Worm (Caenorhabditis elegans) whole organism, L3 larva: Measurements from ENCODE around the gene R11A8.1.

ENCODE experiments used
- R02D3.7 ChIP-seq: fragments of 150-350 bp; optimal IDR thresholded peaks from 2 replicates; lab custom pipeline; 2014; ENCODE audit warnings: missing biosample characterization, missing genetic modification characterization
- ZK546.5 ChIP-seq: sonication (generic microtip); optimal IDR thresholded peaks from 2 replicates; lab custom pipeline; 2017; ENCODE audit warnings: missing biosample characterization, missing genetic modification characterization
- ceh-16 ChIP-seq: sonication (generic microtip); optimal IDR thresholded peaks from 2 replicates; lab custom pipeline; 2017; ENCODE audit warnings: missing biosample characterization, missing genetic modification characterization
- ceh-28 ChIP-seq: fragments of 150-350 bp; optimal IDR thresholded peaks from 2 replicates; lab custom pipeline; 2014; ENCODE audit warnings: missing biosample characterization, missing genetic modification reagents, missing genetic modification characterization
- ceh-9 ChIP-seq: sonication (generic microtip); optimal IDR thresholded peaks from 2 replicates; lab custom pipeline; 2018; ENCODE audit warnings: missing biosample characterization, missing genetic modification characterization
- daf-12 ChIP-seq: fragments of 150-350 bp; optimal IDR thresholded peaks from 2 replicates; lab custom pipeline; 2014; ENCODE audit warnings: missing biosample characterization, missing genetic modification reagents, missing genetic modification characterization
- egl-27 ChIP-seq: sonication (generic microtip); optimal IDR thresholded peaks from 4 replicates; lab custom pipeline; 2017; ENCODE audit warnings: missing biosample characterization, missing genetic modification reagents, missing genetic modification characterization
- egl-5 ChIP-seq: fragments of 150-350 bp; optimal IDR thresholded peaks from 2 replicates; lab custom pipeline; 2017; ENCODE audit warnings: missing biosample characterization, missing genetic modification reagents, missing genetic modification characterization, inconsistent platforms
- elt-1 ChIP-seq: fragments of 150-350 bp; optimal IDR thresholded peaks from 2 replicates; lab custom pipeline; 2014; ENCODE audit warnings: missing biosample characterization, missing genetic modification characterization
- elt-2 ChIP-seq: sonication (generic microtip); optimal IDR thresholded peaks from 2 replicates; lab custom pipeline; 2016; ENCODE audit warnings: missing genetic modification reagents, mild to moderate bottlenecking, missing genetic modification characterization, missing compliant biosample characterization
- elt-3 ChIP-seq, 3 experiments: fragments of 150-350 bp in 1 of 3; sonication (generic microtip) in 2 of 3; optimal IDR thresholded peaks; 2 replicates in 2 of 3; 4 replicates in 1 of 3; lab custom pipeline; 2014 to 2017; ENCODE audit warnings: missing biosample characterization in 3 of 3, missing genetic modification characterization in 3 of 3
- eor-1 ChIP-seq, 2 experiments: fragments of 150-350 bp; optimal IDR thresholded peaks; 2 replicates each; lab custom pipeline; 2014 to 2018; ENCODE audit warnings: missing biosample characterization in 2 of 2, missing genetic modification characterization in 2 of 2
- fkh-10 ChIP-seq: sonication (generic microtip); optimal IDR thresholded peaks from 2 replicates; lab custom pipeline; 2017; ENCODE audit warnings: missing biosample characterization, missing genetic modification reagents, missing genetic modification characterization
- fkh-2 ChIP-seq: fragments of 150-350 bp; optimal IDR thresholded peaks from 2 replicates; lab custom pipeline; 2014; ENCODE audit warnings: missing biosample characterization, missing genetic modification reagents, missing genetic modification characterization
- fos-1 ChIP-seq: fragments of 150-350 bp; optimal IDR thresholded peaks from 2 replicates; lab custom pipeline; 2014; ENCODE audit warnings: missing biosample characterization, missing genetic modification characterization
- hmg-11 ChIP-seq: sonication (generic microtip); optimal IDR thresholded peaks from 2 replicates; lab custom pipeline; 2016; ENCODE audit warnings: missing genetic modification characterization, missing compliant biosample characterization
- jun-1 ChIP-seq: fragments of 150-350 bp; optimal IDR thresholded peaks from 2 replicates; lab custom pipeline; 2014; ENCODE audit warnings: missing biosample characterization, missing genetic modification reagents, missing genetic modification characterization
- mdl-1 ChIP-seq: fragments of 150-350 bp; optimal IDR thresholded peaks from 2 replicates; lab custom pipeline; 2014; ENCODE audit warnings: missing biosample characterization, missing genetic modification characterization
- mml-1 ChIP-seq: fragments of 150-350 bp; sonication (generic microtip); optimal IDR thresholded peaks from 3 replicates; lab custom pipeline; 2014; ENCODE audit warnings: missing biosample characterization, missing genetic modification characterization
- nfya-1 ChIP-seq: sonication (generic microtip); optimal IDR thresholded peaks from 2 replicates; lab custom pipeline; 2017; ENCODE audit warnings: missing genetic modification characterization, mild to moderate bottlenecking, missing compliant biosample characterization, antibody characterized with exemption, moderate library complexity; ENCODE audit not compliant: insufficient read depth
- nhr-11 ChIP-seq: fragments of 150-350 bp; optimal IDR thresholded peaks from 2 replicates; lab custom pipeline; 2014; ENCODE audit warnings: missing biosample characterization, missing genetic modification characterization
- nhr-12 ChIP-seq: fragments of 150-350 bp; optimal IDR thresholded peaks from 2 replicates; lab custom pipeline; 2014; ENCODE audit warnings: missing biosample characterization, missing genetic modification characterization
- nhr-23 ChIP-seq: fragments of 150-350 bp; optimal IDR thresholded peaks from 2 replicates; lab custom pipeline; 2014; ENCODE audit warnings: missing biosample characterization, missing genetic modification reagents, missing genetic modification characterization
- nhr-25 ChIP-seq: sonication (generic microtip); optimal IDR thresholded peaks from 2 replicates; lab custom pipeline; 2017; ENCODE audit warnings: missing biosample characterization, missing genetic modification characterization
- nhr-28 ChIP-seq: fragments of 150-350 bp; optimal IDR thresholded peaks from 2 replicates; lab custom pipeline; 2014; ENCODE audit warnings: missing biosample characterization, missing genetic modification characterization
- nhr-67 ChIP-seq: fragments of 150-350 bp; optimal IDR thresholded peaks from 2 replicates; lab custom pipeline; 2014; ENCODE audit warnings: missing biosample characterization, missing genetic modification characterization
- nhr-76 ChIP-seq: fragments of 150-350 bp; sonication (generic microtip); optimal IDR thresholded peaks from 5 replicates; lab custom pipeline; 2014; ENCODE audit warnings: missing biosample characterization, missing genetic modification characterization
- nhr-77 ChIP-seq: fragments of 150-350 bp; optimal IDR thresholded peaks from 2 replicates; lab custom pipeline; 2014; ENCODE audit warnings: missing biosample characterization, missing genetic modification characterization
- pha-4 ChIP-seq: fragments of 150-350 bp; optimal IDR thresholded peaks from 2 replicates; lab custom pipeline; 2014; ENCODE audit warnings: missing biosample characterization, missing genetic modification reagents, missing genetic modification characterization
- pqm-1 ChIP-seq: fragments of 150-350 bp; optimal IDR thresholded peaks from 2 replicates; lab custom pipeline; 2017; ENCODE audit warnings: missing biosample characterization, missing genetic modification characterization, inconsistent platforms
- sea-2 ChIP-seq: fragments of 150-350 bp; sonication (generic microtip); optimal IDR thresholded peaks from 4 replicates; lab custom pipeline; 2014; ENCODE audit warnings: missing biosample characterization, missing genetic modification reagents, missing genetic modification characterization
- skn-1 ChIP-seq: fragments of 150-350 bp; optimal IDR thresholded peaks from 2 replicates; lab custom pipeline; 2014; ENCODE audit warnings: missing biosample characterization, missing genetic modification characterization
- snpc-4 ChIP-seq: fragments of 150-350 bp; optimal IDR thresholded peaks from 2 replicates; lab custom pipeline; 2014; ENCODE audit warnings: missing biosample characterization, missing genetic modification characterization
- unc-62 ChIP-seq: fragments of 150-350 bp; sonication (generic microtip); optimal IDR thresholded peaks from 4 replicates; lab custom pipeline; 2014; ENCODE audit warnings: missing biosample characterization, missing genetic modification reagents, missing genetic modification characterization
- ztf-4 ChIP-seq: fragments of 150-350 bp; optimal IDR thresholded peaks from 2 replicates; lab custom pipeline; 2014; ENCODE audit warnings: missing biosample characterization, missing genetic modification characterization

The R11A8.1 gene

ce11 chrIV:10341618-10342360 is 15.2 kb downstream of the R11A8.1 start (continued):
- no peak for TF ChIP-seq ceh-16 (tag; lab: Kevin White, UChicago)
- no peak for TF ChIP-seq daf-12 (tag; lab: Kevin White, UChicago)
- no peak for TF ChIP-seq nhr-12 (tag; lab: Kevin White, UChicago)
- no peak for TF ChIP-seq nhr-11 (tag; lab: Kevin White, UChicago)
- TF ChIP-seq nhr-28 (tag; lab: Kevin White, UChicago): no peak
- TF ChIP-seq ztf-4 (tag; lab: Kevin White, UChicago): no peak
- no peak for TF ChIP-seq skn-1 (tag; lab: Kevin White, UChicago)
- no peak for TF ChIP-seq pha-4
- TF ChIP-seq nhr-76: no peak
- no peak for TF ChIP-seq pqm-1 (tag; lab: Kevin White, UChicago)
- peak; percentile 38 for TF ChIP-seq nfya-1 (tag; lab: Kevin White, UChicago)
- TF ChIP-seq sea-2 (GFP tag; lab: Kevin White, UChicago): no peak
- no peak for TF ChIP-seq elt-1
- TF ChIP-seq ZK546.5 (tag; lab: Kevin White, UChicago): no peak
- no peak for TF ChIP-seq eor-1 (tag; optimal IDR thresholded peaks at IDR 0.05; lab: Kevin White, UChicago)
- no peak for TF ChIP-seq elt-2 (tag; lab: Kevin White, UChicago)
- no peak for TF ChIP-seq fos-1 (tag; lab: Kevin White, UChicago)
- no peak for TF ChIP-seq nhr-23 (tag; lab: Kevin White, UChicago)
- TF ChIP-seq R02D3.7 (tag; lab: Kevin White, UChicago): no peak
- no peak for TF ChIP-seq fkh-2

ce11 chrIV:10339701-10340100 is 17.3 kb downstream of the R11A8.1 start:
- TF ChIP-seq ceh-16 (tag; lab: Kevin White, UChicago) (peak; percentile 16), snpc-4 (tag; lab: Kevin White, UChicago) (no peak), nhr-11 (tag; lab: Kevin White, UChicago) (peak; percentile 36), R02D3.7 (tag; lab: Kevin White, UChicago) (no peak), unc-62 (GFP tag; lab: Kevin White, UChicago) (no peak), ceh-28 (tag; lab: Kevin White, UChicago) (no peak), eor-1 (tag; optimal IDR thresholded peaks at IDR 0.05; lab: Kevin White, UChicago) (no peak)

- no peak for TF ChIP-seq pha-4
- TF ChIP-seq ceh-16 (tag; lab: Kevin White, UChicago): no peak
- TF ChIP-seq nfya-1 (tag; lab: Kevin White, UChicago): no peak
- no peak for TF ChIP-seq mdl-1 (tag; lab: Kevin White, UChicago)
- no peak for TF ChIP-seq nhr-23 (tag; lab: Kevin White, UChicago)
- no peak for TF ChIP-seq egl-27 (tag; lab: Kevin White, UChicago)
Observed at ce11 chrIV:10337286-10337685, 19.7 kb downstream of the R11A8.1 start.

- TF ChIP-seq ceh-9 (tag; lab: Kevin White, UChicago): no peak
- TF ChIP-seq pha-4: peak; percentile 19
- TF ChIP-seq elt-2 (tag; lab: Kevin White, UChicago): peak; percentile 83
- no peak for TF ChIP-seq nhr-67 (tag; lab: Kevin White, UChicago)
- TF ChIP-seq pqm-1 (tag; lab: Kevin White, UChicago): peak; percentile 84
- TF ChIP-seq egl-5 (tag; lab: Kevin White, UChicago): peak; percentile 7
- TF ChIP-seq fkh-10 (GFP tag; lab: Kevin White, UChicago): no peak
- TF ChIP-seq jun-1: peak; percentile 31
- TF ChIP-seq mml-1: no peak
Observed at ce11 chrIV:10331882-10332281, 25.1 kb downstream of the R11A8.1 start.

- TF ChIP-seq elt-3 (tag; optimal IDR thresholded peaks at IDR 0.05; lab: Kevin White, UChicago) (peak in 2 of 3 experiments; percentile 57 to 93), egl-27 (tag; lab: Kevin White, UChicago) (no peak), ztf-4 (tag; lab: Kevin White, UChicago) (no peak), daf-12 (tag; lab: Kevin White, UChicago) (no peak), nhr-77 (no peak), elt-2 (tag; lab: Kevin White, UChicago) (peak; percentile 81), nfya-1 (tag; lab: Kevin White, UChicago) (peak; percentile 2), hmg-11 (tag; lab: Kevin White, UChicago) (peak; percentile 38), sea-2 (GFP tag; lab: Kevin White, UChicago) (no peak), fkh-2 (no peak), mdl-1 (tag; lab: Kevin White, UChicago) (no peak), pqm-1 (tag; lab: Kevin White, UChicago) (peak; percentile 6), jun-1 (no peak), nhr-25 (peak; percentile 27), nhr-76 (no peak)
Observed at ce11 chrIV:10330962-10331361, 26.0 kb downstream of the R11A8.1 start.
